1 fruit fly cellular context compared by ENCODE assay signal in genomic region chr3R:8861671-8862070, dm6.
TF ChIP-seq lines count a peak whose summit lies in the region.

No protein-coding gene starts in this region.

TF ChIP-seq in whole organism, embryonic, 481 proteins besides CTCF, POLR2A, EP300 and RAD21 (continued from another document):
- TF ChIP-seq CG4707 (GFP tag; optimal IDR thresholded peaks at IDR 0.05; lab: Kevin White, UChicago) (no peak), CG7928 (GFP tag; optimal IDR thresholded peaks at IDR 0.05; lab: Kevin White, UChicago) (no peak), Hsf (GFP tag; optimal IDR thresholded peaks at IDR 0.05; lab: Kevin White, UChicago) (no peak), CG2712 (tag; optimal IDR thresholded peaks at IDR 0.05; lab: Kevin White, UChicago) (no peak), en (GFP tag; optimal IDR thresholded peaks at IDR 0.05; lab: Kevin White, UChicago) (no peak), CG42726 (GFP tag; IDR thresholded peaks at IDR 0.05; lab: Robert Waterston, UW; ENCODE audit: partially characterized antibody) (peak; percentile 54; the same call in 1 of the 2 replicates), nerfin-2 (GFP tag; IDR thresholded peaks at IDR 0.05; lab: Robert Waterston, UW; ENCODE audit: partially characterized antibody) (peak; percentile 44; the same call in 1 of the 2 replicates), sens (GFP tag; lab: Kevin White, UChicago) (peak; percentile 8), Hr3 (GFP tag; optimal IDR thresholded peaks at IDR 0.05; lab: Kevin White, UChicago) (no peak), h (optimal IDR thresholded peaks at IDR 0.05; lab: Kevin White, UChicago) (no peak), CG7963 (GFP tag; IDR thresholded peaks at IDR 0.05; lab: Robert Waterston, UW; ENCODE audit: partially characterized antibody) (peak; percentile 5; the same call in 1 of the 3 replicates), NK7.1 (GFP tag; optimal IDR thresholded peaks at IDR 0.05; lab: Kevin White, UChicago) (no peak), p53 (GFP tag; optimal IDR thresholded peaks at IDR 0.05; lab: Kevin White, UChicago) (no peak), CG17612 (GFP tag; IDR thresholded peaks at IDR 0.05; lab: Robert Waterston, UW) (no peak), chm (GFP tag; IDR thresholded peaks at IDR 0.05; lab: Robert Waterston, UW) (no peak), gro (GFP tag; optimal IDR thresholded peaks at IDR 0.05; lab: Kevin White, UChicago) (no peak), Stat92E (GFP tag; optimal IDR thresholded peaks at IDR 0.05; lab: Kevin White, UChicago) (no peak), CG10654 (GFP tag; optimal IDR thresholded peaks at IDR 0.05; lab: Kevin White, UChicago) (no peak), CG14860 (GFP tag; IDR thresholded peaks at IDR 0.05; lab: Robert Waterston, UW; ENCODE audit: partially characterized antibody) (no peak; the same call in 2 of the 3 replicates), CG3995 (GFP tag; optimal IDR thresholded peaks at IDR 0.05; lab: Kevin White, UChicago) (no peak), her (GFP tag; optimal IDR thresholded peaks at IDR 0.05; lab: Kevin White, UChicago) (no peak), mld (GFP tag; IDR thresholded peaks at IDR 0.05; lab: Robert Waterston, UW; ENCODE audit: partially characterized antibody) (peak; percentile 47; the same call in 1 of the 3 replicates), CG32767 (GFP tag; IDR thresholded peaks at IDR 0.05; lab: Robert Waterston, UW) (no peak), CG8924 (tag; optimal IDR thresholded peaks at IDR 0.05; lab: Kevin White, UChicago) (no peak), amos (GFP tag; IDR thresholded peaks at IDR 0.05; lab: Robert Waterston, UW; ENCODE audit: partially characterized antibody) (peak; percentile 79; the same call in 1 of the 2 replicates), trem (tag; optimal IDR thresholded peaks at IDR 0.05; lab: Kevin White, UChicago) (no peak), CG7556 (GFP tag; optimal IDR thresholded peaks at IDR 0.05; lab: Kevin White, UChicago) (no peak), Dip3 (GFP tag; optimal IDR thresholded peaks at IDR 0.05; lab: Kevin White, UChicago) (no peak), mirr (GFP tag; optimal IDR thresholded peaks at IDR 0.05; lab: Kevin White, UChicago) (no peak), CG16813 (GFP tag; IDR thresholded peaks at IDR 0.05; lab: Robert Waterston, UW; ENCODE audit: partially characterized antibody) (peak; percentile 71), dimm (GFP tag; IDR thresholded peaks at IDR 0.05; lab: Robert Waterston, UW) (no peak), Bteb2 (GFP tag; optimal IDR thresholded peaks at IDR 0.05; lab: Kevin White, UChicago) (no peak), NC2α (GFP tag; optimal IDR thresholded peaks at IDR 0.05; lab: Kevin White, UChicago) (no peak), Scr (GFP tag; IDR thresholded peaks at IDR 0.05; lab: Robert Waterston, UW; ENCODE audit: partially characterized antibody) (peak; percentile 53), CG17802 (tag; optimal IDR thresholded peaks at IDR 0.05; lab: Kevin White, UChicago) (no peak), ap (GFP tag; IDR thresholded peaks at IDR 0.05; lab: Robert Waterston, UW) (no peak), knrl (GFP tag; IDR thresholded peaks at IDR 0.05; lab: Robert Waterston, UW; ENCODE audit: partially characterized antibody) (0 out of 3 replicates have a peak, but pooled peaks have one; percentile 15)
